Fruit fly (Drosophila melanogaster) whole organism, embryonic: ENCODE data around the gene east.

ENCODE experiments used
- Bgb ChIP-seq: fragments of 200-800 bp; sonication (Bioruptor generic); IDR thresholded peaks from 2 replicates; pipeline ENCODE4 v1.3.6; 2022; ENCODE audit warnings: missing biosample characterization, missing genetic modification characterization; ENCODE audit not compliant: partially characterized antibody
- CG10274 ChIP-seq: fragments of 200-800 bp; sonication (Bioruptor generic); optimal IDR thresholded peaks from 3 replicates; lab custom pipeline; 2017; ENCODE audit warnings: missing biosample characterization, mild to moderate bottlenecking, missing genetic modification characterization
- CG12236 ChIP-seq: fragments of 200-800 bp; sonication (Bioruptor generic); optimal IDR thresholded peaks from 2 replicates; lab custom pipeline; 2016; ENCODE audit warnings: missing biosample characterization, missing genetic modification characterization
- CG17186 ChIP-seq: fragments of 200-800 bp; sonication (Bioruptor generic); optimal IDR thresholded peaks from 3 replicates; lab custom pipeline; 2017; ENCODE audit warnings: missing biosample characterization, missing genetic modification reagents, missing genetic modification characterization
- CG17328 ChIP-seq: fragments of 200-800 bp; sonication (Bioruptor generic); IDR thresholded peaks from 2 replicates; pipeline ENCODE4 v1.3.6; 2022; ENCODE audit warnings: missing biosample characterization, missing genetic modification characterization
- CG1792 ChIP-seq: fragments of 200-800 bp; sonication (Bioruptor generic); optimal IDR thresholded peaks from 2 replicates; lab custom pipeline; 2016; ENCODE audit warnings: missing biosample characterization, missing genetic modification characterization
- CG18476 ChIP-seq: fragments of 200-800 bp; sonication (Bioruptor generic); optimal IDR thresholded peaks from 2 replicates; lab custom pipeline; 2016; ENCODE audit warnings: missing biosample characterization, mild to moderate bottlenecking, missing genetic modification characterization
- CG3163 ChIP-seq: fragments of 200-800 bp; sonication (Bioruptor generic); optimal IDR thresholded peaks from 3 replicates; lab custom pipeline; 2016; ENCODE audit warnings: missing biosample characterization, missing genetic modification characterization
- CG33213 ChIP-seq: fragments of 200-800 bp; sonication (Bioruptor generic); optimal IDR thresholded peaks from 3 replicates; lab custom pipeline; 2016; ENCODE audit warnings: missing biosample characterization, missing genetic modification characterization
- CG34224 ChIP-seq: fragments of 200-800 bp; sonication (Bioruptor generic); IDR thresholded peaks from 3 replicates; pipeline ENCODE4 v1.3.6; 2022; ENCODE audit warnings: missing biosample characterization, missing genetic modification characterization; ENCODE audit not compliant: partially characterized antibody
- CG4328 ChIP-seq: fragments of 200-800 bp; sonication (Bioruptor generic); optimal IDR thresholded peaks from 3 replicates; lab custom pipeline; 2017; ENCODE audit warnings: missing biosample characterization, missing genetic modification reagents, missing genetic modification characterization
- CG4730 ChIP-seq: fragments of 200-800 bp; sonication (Bioruptor generic); IDR thresholded peaks from 2 replicates; pipeline ENCODE4 v1.3.6; 2022; ENCODE audit warnings: missing biosample characterization, missing genetic modification characterization
- CG6813 ChIP-seq: fragments of 200-800 bp; sonication (Bioruptor generic); optimal IDR thresholded peaks from 2 replicates; lab custom pipeline; 2017; ENCODE audit warnings: missing biosample characterization, missing genetic modification characterization, mild to moderate bottlenecking, moderate library complexity, missing genetic modification reagents
- CG8290 ChIP-seq, 3 experiments: fragments of 200-800 bp; sonication (Bioruptor generic); optimal IDR thresholded peaks; 2 replicates each; lab custom pipeline; 2016 to 2019; ENCODE audit warnings: missing biosample characterization in 3 of 3, missing genetic modification characterization in 3 of 3, mild to moderate bottlenecking in 2 of 3, moderate library complexity in 1 of 3
- CG8388 ChIP-seq: fragments of 200-800 bp; sonication (Bioruptor generic); optimal IDR thresholded peaks from 2 replicates; lab custom pipeline; 2019; ENCODE audit warnings: missing biosample characterization, mild to moderate bottlenecking, missing genetic modification characterization, moderate library complexity
- CG9797 ChIP-seq: fragments of 200-800 bp; sonication (Bioruptor generic); optimal IDR thresholded peaks from 3 replicates; lab custom pipeline; 2018; ENCODE audit warnings: missing biosample characterization, mild to moderate bottlenecking, missing genetic modification characterization
- CG9817 ChIP-seq: fragments of 200-800 bp; sonication (Bioruptor generic); optimal IDR thresholded peaks from 2 replicates; lab custom pipeline; 2018; ENCODE audit warnings: missing biosample characterization, mild to moderate bottlenecking, missing genetic modification characterization, moderate library complexity
- CTCF ChIP-seq: fragments of 200-800 bp; sonication (Bioruptor generic); optimal IDR thresholded peaks from 2 replicates; lab custom pipeline; 2017; ENCODE audit warnings: missing biosample characterization, mild to moderate bottlenecking, missing genetic modification characterization, moderate library complexity
- Dip2 ChIP-seq: fragments of 200-800 bp; sonication (Bioruptor generic); IDR thresholded peaks from 2 replicates; pipeline ENCODE4 v1.3.6; 2022; ENCODE audit warnings: missing biosample characterization, missing genetic modification characterization
- Elba2 ChIP-seq: fragments of 200-800 bp; sonication (Bioruptor generic); optimal IDR thresholded peaks from 3 replicates; lab custom pipeline; 2016; ENCODE audit warnings: missing biosample characterization, missing genetic modification characterization
- Ets65A ChIP-seq: fragments of 200-800 bp; sonication (Bioruptor generic); peaks from one replicate; lab custom pipeline; 2016; ENCODE audit warnings: missing biosample characterization, missing genetic modification characterization
- HLHmδ ChIP-seq: fragments of 200-800 bp; sonication (Bioruptor generic); optimal IDR thresholded peaks from 2 replicates; lab custom pipeline; 2018; ENCODE audit warnings: missing biosample characterization, mild to moderate bottlenecking, missing genetic modification characterization, moderate library complexity
- Hmr ChIP-seq: fragments of 200-800 bp; sonication (Bioruptor generic); optimal IDR thresholded peaks from 3 replicates; lab custom pipeline; 2017; ENCODE audit warnings: mild to moderate bottlenecking, missing biosample characterization, missing genetic modification reagents, missing genetic modification characterization
- Hmx ChIP-seq: fragments of 200-800 bp; sonication (Bioruptor generic); optimal IDR thresholded peaks from 2 replicates; lab custom pipeline; 2016; ENCODE audit warnings: missing biosample characterization, missing genetic modification characterization
- Hr51 ChIP-seq, 2 experiments: fragments of 200-800 bp; sonication (Bioruptor generic); optimal IDR thresholded peaks; 2 replicates in 1 of 2; 3 replicates in 1 of 2; lab custom pipeline; 2016 to 2018; ENCODE audit warnings: missing biosample characterization in 2 of 2, missing genetic modification characterization in 2 of 2, mild to moderate bottlenecking in 1 of 2, moderate library complexity in 1 of 2
- Lpt ChIP-seq: fragments of >200 bp; optimal IDR thresholded peaks from 2 replicates; lab custom pipeline; 2018; ENCODE audit warnings: missing biosample characterization, missing genetic modification characterization
- Nf-YA ChIP-seq: fragments of 200-800 bp; sonication (Bioruptor generic); IDR thresholded peaks from 2 replicates; pipeline ENCODE4 v1.3.6; 2022; ENCODE audit warnings: missing biosample characterization, missing genetic modification characterization
- Sox100B ChIP-seq: fragments of 200-800 bp; sonication (Bioruptor generic); optimal IDR thresholded peaks from 3 replicates; lab custom pipeline; 2018; ENCODE audit warnings: missing biosample characterization, mild to moderate bottlenecking, missing genetic modification characterization
- Xbp1 ChIP-seq: fragments of 200-800 bp; sonication (Bioruptor generic); optimal IDR thresholded peaks from 3 replicates; lab custom pipeline; 2016; ENCODE audit warnings: missing biosample characterization, mild to moderate bottlenecking, missing genetic modification characterization
- al ChIP-seq: fragments of 200-800 bp; sonication (Bioruptor generic); IDR thresholded peaks from 2 replicates; pipeline ENCODE4 v1.3.6; 2022; ENCODE audit warnings: missing biosample characterization, missing genetic modification characterization
- ase ChIP-seq: fragments of 200-800 bp; sonication (Bioruptor generic); IDR thresholded peaks from 3 replicates; pipeline ENCODE4 v1.3.6; 2022; ENCODE audit warnings: missing biosample characterization, missing genetic modification characterization
- cas ChIP-seq: fragments of 200-800 bp; sonication (Bioruptor generic); IDR thresholded peaks from 2 replicates; pipeline ENCODE4 v1.3.6; 2022; ENCODE audit warnings: missing biosample characterization, missing genetic modification characterization
- cato ChIP-seq: fragments of 200-800 bp; sonication (Bioruptor generic); optimal IDR thresholded peaks from 2 replicates; lab custom pipeline; 2016; ENCODE audit warnings: missing biosample characterization, missing genetic modification characterization, borderline replicate concordance
- chif ChIP-seq, 2 experiments: fragments of 200-800 bp; sonication (Bioruptor generic); optimal IDR thresholded peaks; 3 replicates each; lab custom pipeline; 2016; ENCODE audit warnings: missing biosample characterization in 2 of 2, missing genetic modification characterization in 2 of 2
- crp ChIP-seq, 2 experiments: fragments of 200-800 bp; sonication (Bioruptor generic); optimal IDR thresholded peaks; 2 replicates in 1 of 2; 3 replicates in 1 of 2; lab custom pipeline; 2017; ENCODE audit warnings: missing biosample characterization in 2 of 2, missing genetic modification characterization in 2 of 2, mild to moderate bottlenecking in 1 of 2, moderate library complexity in 1 of 2
- ham ChIP-seq: fragments of 200-800 bp; sonication (Bioruptor generic); IDR thresholded peaks from 2 replicates; pipeline ENCODE4 v1.3.6; 2022; ENCODE audit warnings: missing biosample characterization, missing genetic modification characterization
- inv ChIP-seq: fragments of 200-800 bp; sonication (Bioruptor generic); IDR thresholded peaks from 2 replicates; pipeline ENCODE4 v1.3.6; 2022; ENCODE audit warnings: missing biosample characterization, missing genetic modification characterization; ENCODE audit not compliant: partially characterized antibody
- jigr1 ChIP-seq: fragments of 200-800 bp; sonication (Bioruptor generic); IDR thresholded peaks from 3 replicates; pipeline ENCODE4 v1.3.6; 2022; ENCODE audit warnings: missing biosample characterization, missing genetic modification characterization
- knrl ChIP-seq: fragments of 200-800 bp; sonication (Bioruptor generic); IDR thresholded peaks from 3 replicates; pipeline ENCODE4 v1.3.6; 2022; ENCODE audit warnings: missing biosample characterization, missing genetic modification characterization; ENCODE audit not compliant: partially characterized antibody
- lbe ChIP-seq: fragments of 200-800 bp; sonication (Bioruptor generic); optimal IDR thresholded peaks from 2 replicates; lab custom pipeline; 2016; ENCODE audit warnings: missing biosample characterization, mild to moderate bottlenecking, missing genetic modification characterization
- maf-S ChIP-seq: fragments of 200-800 bp; sonication (Bioruptor generic); optimal IDR thresholded peaks from 2 replicates; lab custom pipeline; 2016; ENCODE audit warnings: missing biosample characterization, missing genetic modification characterization
- nerfin-1 ChIP-seq: fragments of 200-800 bp; sonication (Bioruptor generic); optimal IDR thresholded peaks from 3 replicates; lab custom pipeline; 2019; ENCODE audit warnings: missing biosample characterization, mild to moderate bottlenecking, missing genetic modification characterization, moderate library complexity
- oc ChIP-seq: fragments of 200-800 bp; sonication (Bioruptor generic); optimal IDR thresholded peaks from 2 replicates; lab custom pipeline; 2018; ENCODE audit warnings: missing biosample characterization, mild to moderate bottlenecking, missing genetic modification characterization, moderate library complexity
- scrt ChIP-seq: fragments of 200-800 bp; sonication (Bioruptor generic); optimal IDR thresholded peaks from 2 replicates; lab custom pipeline; 2018; ENCODE audit warnings: missing biosample characterization, mild to moderate bottlenecking, missing genetic modification characterization, moderate library complexity
- sna ChIP-seq: fragments of 200-800 bp; sonication (Bioruptor generic); IDR thresholded peaks from 2 replicates; pipeline ENCODE4 v1.3.6; 2022; ENCODE audit warnings: missing biosample characterization, missing genetic modification characterization; ENCODE audit not compliant: partially characterized antibody
- stwl ChIP-seq: fragments of 200-800 bp; sonication (Bioruptor generic); optimal IDR thresholded peaks from 3 replicates; lab custom pipeline; 2018; ENCODE audit warnings: missing biosample characterization, mild to moderate bottlenecking, missing genetic modification characterization, moderate library complexity
- ttk ChIP-seq: fragments of 200-800 bp; sonication (Bioruptor generic); IDR thresholded peaks from 2 replicates; pipeline ENCODE4 v2.1.2; 2022; ENCODE audit warnings: missing biosample characterization, missing genetic modification characterization
- twi ChIP-seq: fragments of 200-800 bp; optimal IDR thresholded peaks from 2 replicates; lab custom pipeline; 2019; ENCODE audit warnings: missing biosample characterization, mild to moderate bottlenecking, missing genetic modification characterization, moderate library complexity
- yki ChIP-seq: fragments of >200 bp; optimal IDR thresholded peaks from 3 replicates; lab custom pipeline; 2018

The east gene

DNA sequence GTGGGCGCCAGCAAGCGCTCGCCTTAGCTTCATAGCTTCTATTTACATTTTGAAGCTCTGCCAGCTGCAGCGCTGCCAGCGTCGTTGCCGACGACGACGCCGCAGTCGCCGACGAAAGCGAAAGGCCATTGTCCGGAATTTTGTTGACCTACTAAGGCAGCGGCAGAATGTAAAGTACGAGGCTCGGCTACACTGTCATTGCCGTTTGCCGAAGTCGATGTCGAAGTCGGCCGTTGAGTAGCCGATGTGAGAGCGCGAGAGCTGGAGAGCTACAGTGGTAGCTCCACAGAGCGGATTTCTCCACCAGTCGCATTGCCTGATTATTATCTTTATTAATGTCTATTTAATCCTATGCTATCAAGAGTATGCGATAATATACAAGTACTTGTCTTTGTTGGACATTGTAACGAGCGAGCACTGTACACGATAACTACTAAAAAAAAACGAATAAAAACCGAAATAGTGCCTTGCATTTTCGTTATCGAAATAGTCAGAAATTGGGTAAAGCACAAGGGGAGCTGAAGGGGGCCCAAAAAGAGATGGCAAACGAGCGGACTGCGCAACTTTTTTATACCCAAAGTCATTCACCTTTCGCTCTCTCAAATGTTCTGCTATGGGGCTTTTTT is 47.0 kb upstream of the east start (continued):
- TF ChIP-seq Hmr (GFP tag; lab: Kevin White, UChicago) (peak; percentile 90), ttk (GFP tag; lab: Robert Waterston, UW) (peak; percentile 96), CTCF (GFP tag; lab: Kevin White, UChicago) (peak; percentile 50), CG3163 (peak; percentile 70), CG9797 (GFP tag; lab: Kevin White, UChicago) (peak; percentile 2), ase (GFP tag; lab: Robert Waterston, UW) (peak; percentile 97), maf-S (GFP tag; lab: Kevin White, UChicago) (peak; percentile 87), HLHmδ (GFP tag; lab: Kevin White, UChicago) (no peak), Elba2 (GFP tag; lab: Kevin White, UChicago) (no peak), CG4328 (peak; percentile 92), CG6813 (GFP tag; lab: Kevin White, UChicago) (peak; percentile 88), Nf-YA (peak; percentile 90), CG17328 (GFP tag; lab: Robert Waterston, UW) (peak; percentile 94), inv (GFP tag; lab: Robert Waterston, UW) (no peak), CG8388 (GFP tag; lab: Kevin White, UChicago) (peak; percentile 91), chif (GFP tag; optimal IDR thresholded peaks at IDR 0.05; lab: Kevin White, UChicago) (peak; percentile 88 to 94), scrt (GFP tag; lab: Kevin White, UChicago) (peak; percentile 87), ham (GFP tag; lab: Robert Waterston, UW) (peak; percentile 72), cato (GFP tag; lab: Kevin White, UChicago) (peak; percentile 89), Hmx (GFP tag; lab: Kevin White, UChicago) (peak; percentile 71), CG8290 (GFP tag; optimal IDR thresholded peaks at IDR 0.05; lab: Kevin White, UChicago) (peak; percentile 47), CG8290 (tag; optimal IDR thresholded peaks at IDR 0.05; lab: Kevin White, UChicago) (peak; percentile 41 to 99), Xbp1 (GFP tag; lab: Kevin White, UChicago) (peak; percentile 97), al (GFP tag; lab: Robert Waterston, UW) (peak; percentile 74; the same call in 1 of the 2 replicates), nerfin-1 (tag; lab: Kevin White, UChicago) (peak; percentile 90), cas (peak; percentile 56; the same call in 1 of the 2 replicates), CG17186 (GFP tag; lab: Kevin White, UChicago) (peak; percentile 60), CG10274 (GFP tag; lab: Kevin White, UChicago) (peak; percentile 80), yki (lab: Kevin White, UChicago) (no peak), CG12236 (GFP tag; lab: Kevin White, UChicago) (peak; percentile 85), knrl (GFP tag; lab: Robert Waterston, UW) (no peak), CG33213 (GFP tag; lab: Kevin White, UChicago) (peak; percentile 92), lbe (no peak), crp (GFP tag; optimal IDR thresholded peaks at IDR 0.05; lab: Kevin White, UChicago) (peak in 1 of 2 experiments; percentile 69), Bgb (GFP tag; lab: Robert Waterston, UW) (no peak), Dip2 (GFP tag; lab: Robert Waterston, UW) (peak; percentile 61; the same call in 1 of the 2 replicates), CG9817 (tag; lab: Kevin White, UChicago) (peak; percentile 95), CG18476 (GFP tag; lab: Kevin White, UChicago) (peak; percentile 87), oc (peak; percentile 96), Lpt (GFP tag; lab: Kevin White, UChicago) (no peak), Sox100B (GFP tag; lab: Kevin White, UChicago) (peak; percentile 91), Hr51 (GFP tag; optimal IDR thresholded peaks at IDR 0.05; lab: Kevin White, UChicago) (peak; percentile 89 to 95), CG34224 (GFP tag; lab: Robert Waterston, UW) (no peak), CG1792 (GFP tag; lab: Kevin White, UChicago) (peak; percentile 90), sna (GFP tag; lab: Robert Waterston, UW) (no peak), CG4730 (GFP tag; lab: Robert Waterston, UW) (peak; percentile 94), stwl (tag; lab: Kevin White, UChicago) (no peak), Ets65A (GFP tag; lab: Kevin White, UChicago) (peak; percentile 99), jigr1 (GFP tag; lab: Robert Waterston, UW) (peak; percentile 92), twi (peak; percentile 70)
